Worm (Caenorhabditis elegans) whole organism, L4 larva: ENCODE data around the gene ZK455.5.

ENCODE experiments used
- F26F4.8 ChIP-seq: fragments of 200-800 bp; sonication (Bioruptor generic); conservative IDR thresholded peaks from 2 replicates; pipeline ENCODE4 v1.3.6; 2022; ENCODE audit warnings: missing genetic modification characterization, missing compliant biosample characterization
- F37D6.2 ChIP-seq: sonication (generic microtip); optimal IDR thresholded peaks from 2 replicates; lab custom pipeline; 2016; ENCODE audit warnings: mild to moderate bottlenecking, missing genetic modification characterization, missing compliant biosample characterization
- T20F7.1 ChIP-seq: fragments of 200-800 bp; sonication (Bioruptor generic); optimal IDR thresholded peaks from 2 replicates; lab custom pipeline; 2018; ENCODE audit warnings: mild to moderate bottlenecking, missing genetic modification characterization, missing compliant biosample characterization
- aha-1 ChIP-seq: fragments of 150-350 bp; peaks from one replicate; lab custom pipeline; 2014; ENCODE audit warnings: missing biosample characterization, missing genetic modification characterization
- ama-1 ChIP-seq: fragments of 150-350 bp; optimal IDR thresholded peaks from 2 replicates; lab custom pipeline; 2014; ENCODE audit warnings: inconsistent platforms, mixed read lengths
- ceh-32 ChIP-seq: sonication (generic microtip); optimal IDR thresholded peaks from 2 replicates; lab custom pipeline; 2016; ENCODE audit warnings: mild to moderate bottlenecking, missing genetic modification characterization, missing compliant biosample characterization; ENCODE audit not compliant: poor library complexity
- ceh-62 ChIP-seq: sonication (generic microtip); optimal IDR thresholded peaks from 2 replicates; lab custom pipeline; 2017; ENCODE audit warnings: missing biosample characterization, missing genetic modification characterization
- cey-2 ChIP-seq: sonication (generic microtip); optimal IDR thresholded peaks from 3 replicates; lab custom pipeline; 2017; ENCODE audit warnings: missing genetic modification characterization, mild to moderate bottlenecking, missing compliant biosample characterization, antibody characterized with exemption, borderline replicate concordance; ENCODE audit not compliant: insufficient read depth
- daf-16 ChIP-seq, 3 experiments: sonication (generic microtip); optimal IDR thresholded peaks; 2 replicates each; lab custom pipeline; 2016 to 2017; ENCODE audit warnings: missing genetic modification characterization in 3 of 3, missing genetic modification reagents in 3 of 3, mild to moderate bottlenecking in 2 of 3, missing compliant biosample characterization in 2 of 3, missing biosample characterization in 1 of 3, moderate library complexity in 1 of 3
- egl-27 ChIP-seq: sonication (generic microtip); optimal IDR thresholded peaks from 3 replicates; lab custom pipeline; 2017; ENCODE audit warnings: missing biosample characterization, missing genetic modification reagents, missing genetic modification characterization
- hif-1 ChIP-seq, 2 experiments: sonication (generic microtip); optimal IDR thresholded peaks; 2 replicates each; lab custom pipeline; 2016 to 2017; ENCODE audit warnings: missing compliant biosample characterization in 2 of 2, missing genetic modification characterization in 2 of 2, missing genetic modification reagents in 2 of 2, missing genotype in 2 of 2, mild to moderate bottlenecking in 1 of 2
- lin-39 ChIP-seq: fragments of 150-350 bp; optimal IDR thresholded peaks from 2 replicates; lab custom pipeline; 2014; ENCODE audit warnings: missing biosample characterization, missing genetic modification reagents, missing genetic modification characterization
- nhr-111 ChIP-seq: fragments of 200-800 bp; sonication (Bioruptor generic); optimal IDR thresholded peaks from 2 replicates; lab custom pipeline; 2018; ENCODE audit warnings: mild to moderate bottlenecking, missing genetic modification characterization, missing compliant biosample characterization
- nhr-237 ChIP-seq: sonication (generic microtip); optimal IDR thresholded peaks from 2 replicates; lab custom pipeline; 2017; ENCODE audit warnings: missing biosample characterization, missing genetic modification characterization
- nhr-25 ChIP-seq: sonication (generic microtip); optimal IDR thresholded peaks from 2 replicates; lab custom pipeline; 2017; ENCODE audit warnings: missing genetic modification characterization, mild to moderate bottlenecking, missing compliant biosample characterization, antibody characterized with exemption, moderate library complexity, borderline replicate concordance; ENCODE audit not compliant: insufficient read depth
- nhr-76 ChIP-seq: fragments of 150-350 bp; optimal IDR thresholded peaks from 2 replicates; lab custom pipeline; 2014; ENCODE audit warnings: missing biosample characterization, missing genetic modification characterization
- pha-4 ChIP-seq, 2 experiments: fragments of 150-350 bp in 1 of 2; fragments of 200-800 bp in 1 of 2; sonication (Bioruptor generic) in 1 of 2; IDR thresholded peaks in 1 of 2; optimal IDR thresholded peaks in 1 of 2; 2 replicates each; pipeline versions ENCODE4 v1.3.6 to Lab custom; 2014 to 2022; ENCODE audit warnings: missing genetic modification characterization in 2 of 2, missing genetic modification reagents in 2 of 2, missing biosample characterization in 1 of 2, missing compliant biosample characterization in 1 of 2
- sdz-12 ChIP-seq: fragments of 200-800 bp; sonication (Bioruptor generic); optimal IDR thresholded peaks from 2 replicates; lab custom pipeline; 2018; ENCODE audit warnings: mild to moderate bottlenecking, missing genetic modification characterization, missing compliant biosample characterization
- snpc-1.2 ChIP-seq: fragments of 200-800 bp; sonication (Bioruptor generic); IDR thresholded peaks from 2 replicates; pipeline ENCODE4 v1.3.6; 2022; ENCODE audit warnings: missing genetic modification reagents, missing genetic modification characterization, missing compliant biosample characterization
- tag-97 ChIP-seq: fragments of 200-800 bp; sonication (Bioruptor generic); IDR thresholded peaks from 2 replicates; pipeline ENCODE4 v1.3.6; 2022; ENCODE audit warnings: missing genetic modification characterization, missing compliant biosample characterization
- unc-130 ChIP-seq: sonication (generic microtip); optimal IDR thresholded peaks from 2 replicates; lab custom pipeline; 2016; ENCODE audit warnings: missing genetic modification reagents, missing genetic modification characterization, missing compliant biosample characterization
- unc-39 ChIP-seq: sonication (generic microtip); optimal IDR thresholded peaks from 2 replicates; lab custom pipeline; 2017; ENCODE audit warnings: missing biosample characterization, missing genetic modification characterization
- unc-62 ChIP-seq, 3 experiments: fragments of 150-350 bp in 1 of 3; sonication (generic microtip); optimal IDR thresholded peaks in 2 of 3; peaks in 1 of 3; 1 replicate in 1 of 3; 2 replicates in 2 of 3; lab custom pipeline; 2014 to 2017; ENCODE audit warnings: missing biosample characterization in 3 of 3, missing genetic modification characterization in 3 of 3, missing genetic modification reagents in 3 of 3, missing genotype in 1 of 3

ZK455.5 gene

ce11 chrX:11287617-11288016, 39.1 kb downstream of the ZK455.5 start, which contains the start of gene F38B2.4:
TSS of gene F38B2.4 (minus strand) at chrX:11287717.
- TF ChIP-seq unc-62 (GFP tag; optimal IDR thresholded peaks at IDR 0.05 in 1 of 2; lab: Kevin White, UChicago), result peak in 1 of 2 experiments; percentile 40
- no peak for TF ChIP-seq unc-62 (tag; optimal IDR thresholded peaks at IDR 0.05; lab: Kevin White, UChicago)
- peak in 1 of 2 experiments; percentile 23 for TF ChIP-seq hif-1 (tag; optimal IDR thresholded peaks at IDR 0.05; lab: Kevin White, UChicago)
- no peak for TF ChIP-seq egl-27
- TF ChIP-seq aha-1 (tag; lab: Kevin White, UChicago), result peak; percentile 46
- TF ChIP-seq, all 104 proteins: peak for 3

- TF ChIP-seq aha-1 (tag; lab: Kevin White, UChicago), result peak; percentile 43
- TF ChIP-seq snpc-1.2, result no peak
These were observed 40.5 kb downstream of the ZK455.5 start, which contains the start of gene F38B2.3 for ce11 chrX:11286246-11286645. TSS of gene F38B2.3 (minus strand) at chrX:11286346.

- TF ChIP-seq nhr-111 (no peak), ceh-32 (tag; lab: Kevin White, UChicago) (no peak), snpc-1.2 (no peak), aha-1 (tag; lab: Kevin White, UChicago) (peak; percentile 26)
These were observed 45.6 kb downstream of the ZK455.5 start, which contains the start of gene F38B2.6 for ce11 chrX:11281148-11281547. TSS of gene F38B2.6 (minus strand) at chrX:11281248.

DNA sequence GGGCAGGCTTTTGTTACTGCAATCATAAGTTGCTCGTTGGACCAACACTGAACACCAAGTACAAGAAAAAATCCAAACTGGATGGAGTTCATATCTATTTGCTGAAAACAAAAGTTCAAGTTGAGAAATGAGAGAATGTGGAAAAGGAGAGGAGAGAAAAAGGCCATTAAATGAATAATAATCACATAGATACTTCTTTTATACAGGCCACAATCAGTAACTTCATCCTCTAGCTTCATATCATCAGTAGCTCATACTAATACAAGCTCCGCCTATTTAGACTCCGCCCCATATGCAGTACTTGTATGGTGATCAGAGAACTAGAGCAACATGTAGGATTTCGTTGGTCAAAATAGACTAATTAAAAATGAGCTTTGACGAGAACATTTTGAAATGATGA, 47.5 kb downstream of the ZK455.5 start, which contains the start of gene F38B2.2:
Gene F38B2.2, minus strand, starts transcription at position 101 of the 400 bp plus-strand sequence.
- no peak for TF ChIP-seq daf-16 (GFP tag; optimal IDR thresholded peaks at IDR 0.05; lab: Kevin White, UChicago)
- no peak for TF ChIP-seq daf-16 (tag; optimal IDR thresholded peaks at IDR 0.05; lab: Kevin White, UChicago)
- no peak for TF ChIP-seq unc-39 (tag; lab: Kevin White, UChicago)
- TF ChIP-seq unc-62 (GFP tag; optimal IDR thresholded peaks at IDR 0.05 in 1 of 2; lab: Kevin White, UChicago), result no peak
- TF ChIP-seq unc-62 (tag; optimal IDR thresholded peaks at IDR 0.05; lab: Kevin White, UChicago), result no peak
- TF ChIP-seq hif-1 (tag; optimal IDR thresholded peaks at IDR 0.05; lab: Kevin White, UChicago), result no peak
- no peak for TF ChIP-seq tag-97
- TF ChIP-seq ceh-62 (tag; lab: Kevin White, UChicago), result no peak
- TF ChIP-seq T20F7.1 (GFP tag; lab: Kevin White, UChicago), result no peak
- TF ChIP-seq lin-39 (tag; lab: Kevin White, UChicago), result no peak
- TF ChIP-seq nhr-76 (tag; lab: Kevin White, UChicago), result no peak
- TF ChIP-seq pha-4 (GFP tag; IDR thresholded peaks at IDR 0.05; lab: Robert Waterston, UW), result no peak
- TF ChIP-seq pha-4 (tag; optimal IDR thresholded peaks at IDR 0.05; lab: Kevin White, UChicago), result no peak
- no peak for TF ChIP-seq sdz-12 (GFP tag; lab: Kevin White, UChicago)
- no peak for TF ChIP-seq F37D6.2 (tag; lab: Kevin White, UChicago)
- TF ChIP-seq F26F4.8 (GFP tag; lab: Robert Waterston, UW), result no peak
- no peak for TF ChIP-seq nhr-237 (tag; lab: Kevin White, UChicago)
- no peak for TF ChIP-seq nhr-25 (tag; lab: Kevin White, UChicago)
- TF ChIP-seq ama-1, result no peak
- TF ChIP-seq unc-130 (GFP tag; lab: Kevin White, UChicago), result no peak
- no peak for TF ChIP-seq cey-2
